Fruit fly (Drosophila melanogaster): Measurements from ENCODE around the gene Dbx.

Gene Dbx

dm6 chr3L:1885436-1885835 is 35.7 kb upstream of the Dbx start, which contains the start of gene Tmhs:
TSS of gene Tmhs (plus strand) at chr3L:1885657.
- TF ChIP-seq toe (GFP tag; optimal IDR thresholded peaks at IDR 0.05) (no peak), CG14711 (tag; optimal IDR thresholded peaks at IDR 0.05) (no peak), CG7045 (GFP tag; optimal IDR thresholded peaks at IDR 0.05) (no peak), CG11617 (GFP tag; optimal IDR thresholded peaks at IDR 0.05) (no peak), Mnt (GFP tag; optimal IDR thresholded peaks at IDR 0.05) (no peak), tj (GFP tag; optimal IDR thresholded peaks at IDR 0.05) (peak; percentile 57)

- no peak for TF ChIP-seq CG5204 (GFP tag; optimal IDR thresholded peaks at IDR 0.05)
- no peak for TF ChIP-seq CG33017 (tag; optimal IDR thresholded peaks at IDR 0.05)
- TF ChIP-seq pad (GFP tag; optimal IDR thresholded peaks at IDR 0.05) = peak; percentile 8
- no peak for TF ChIP-seq cnc (optimal IDR thresholded peaks at IDR 0.05)
- TF ChIP-seq CG7101 (tag; optimal IDR thresholded peaks at IDR 0.05) = peak; percentile 24
- TF ChIP-seq Crg-1 (GFP tag; optimal IDR thresholded peaks at IDR 0.05) = no peak
- no peak for TF ChIP-seq Clk (GFP tag; optimal IDR thresholded peaks at IDR 0.05)
- no peak for TF ChIP-seq CG1620 (GFP tag; optimal IDR thresholded peaks at IDR 0.05)
- TF ChIP-seq bab1 (GFP tag; optimal IDR thresholded peaks at IDR 0.05) = peak; percentile 72
- TF ChIP-seq CG14711 (tag; optimal IDR thresholded peaks at IDR 0.05) = peak; percentile 32
- TF ChIP-seq Mnt (GFP tag; optimal IDR thresholded peaks at IDR 0.05) = no peak
Measured at dm6 chr3L:1886125-1886544, 35.0 kb upstream of the Dbx start.

DNA sequence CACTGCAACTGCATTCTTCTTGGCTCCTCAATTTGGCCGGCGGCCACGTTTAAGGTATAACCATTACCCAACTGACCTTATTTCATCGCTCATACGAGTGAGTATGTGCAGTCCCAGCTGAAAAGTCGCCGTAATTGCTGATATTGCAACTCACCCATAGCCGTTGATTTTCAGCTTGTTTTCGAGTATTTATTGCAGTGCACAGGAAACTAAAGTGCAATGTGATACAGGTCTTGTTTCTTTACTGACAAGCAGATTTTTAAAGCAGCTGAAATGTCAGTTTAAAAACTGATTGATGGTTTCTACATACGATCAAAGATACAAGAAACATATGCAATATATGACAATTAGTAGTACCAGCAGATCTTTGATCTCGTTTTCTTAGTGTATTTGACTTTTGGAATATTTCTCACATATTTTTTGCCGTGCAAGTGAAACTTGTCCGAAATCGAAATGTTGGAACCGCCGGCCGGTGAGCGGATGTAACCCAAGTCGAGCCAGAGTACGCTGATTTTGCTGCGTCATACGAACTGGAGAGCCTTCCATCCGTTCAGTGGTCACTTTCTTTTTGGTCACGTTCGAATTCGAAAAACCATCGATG is 33.1 kb upstream of the Dbx start:
- TF ChIP-seq CG14711 (tag; optimal IDR thresholded peaks at IDR 0.05) (no peak), CG12768 (GFP tag; optimal IDR thresholded peaks at IDR 0.05) (no peak), Mnt (GFP tag; optimal IDR thresholded peaks at IDR 0.05) (no peak), CG7101 (tag; optimal IDR thresholded peaks at IDR 0.05) (no peak), Hr96 (GFP tag; optimal IDR thresholded peaks at IDR 0.05) (no peak), tj (GFP tag; optimal IDR thresholded peaks at IDR 0.05) (peak; percentile 99), CG1620 (GFP tag; optimal IDR thresholded peaks at IDR 0.05) (no peak), CG5204 (GFP tag; optimal IDR thresholded peaks at IDR 0.05) (no peak)

DNA sequence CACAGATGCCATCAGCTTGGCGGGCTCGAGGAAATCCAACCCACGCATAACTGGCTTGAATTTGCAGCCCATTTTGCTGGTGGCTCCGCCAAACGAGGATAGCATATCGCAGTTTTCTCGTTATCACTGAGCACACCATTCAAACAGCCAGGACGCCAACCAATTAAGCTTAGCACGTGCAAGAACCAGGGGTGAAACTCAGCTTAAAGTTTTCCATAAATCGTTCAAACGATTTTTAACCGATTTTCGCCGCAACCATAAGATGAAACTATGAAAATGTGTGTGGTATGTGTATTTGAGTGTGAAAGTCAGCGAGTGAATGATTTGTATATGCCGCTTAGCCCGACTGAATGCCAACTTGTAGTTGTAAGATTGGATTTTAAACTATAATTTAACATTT is 30.2 kb upstream of the Dbx start:
- TF ChIP-seq CG12768 (GFP tag; optimal IDR thresholded peaks at IDR 0.05) = no peak
- TF ChIP-seq cic (GFP tag; optimal IDR thresholded peaks at IDR 0.05) = no peak
- TF ChIP-seq CG5204 (GFP tag; optimal IDR thresholded peaks at IDR 0.05) = no peak
- no peak for TF ChIP-seq Hr96 (GFP tag; optimal IDR thresholded peaks at IDR 0.05)
- TF ChIP-seq Clk (GFP tag; optimal IDR thresholded peaks at IDR 0.05) = no peak
- no peak for TF ChIP-seq CG14711 (tag; optimal IDR thresholded peaks at IDR 0.05)
- TF ChIP-seq Mnt (GFP tag; optimal IDR thresholded peaks at IDR 0.05) = no peak
- no peak for TF ChIP-seq CG11617 (GFP tag; optimal IDR thresholded peaks at IDR 0.05)
- TF ChIP-seq CG33017 (tag; optimal IDR thresholded peaks at IDR 0.05) = no peak
- no peak for TF ChIP-seq ovo (GFP tag; optimal IDR thresholded peaks at IDR 0.05)
- no peak for TF ChIP-seq bab1 (GFP tag; optimal IDR thresholded peaks at IDR 0.05)
- TF ChIP-seq toe (GFP tag; optimal IDR thresholded peaks at IDR 0.05) = no peak
- no peak for TF ChIP-seq CG7045 (GFP tag; optimal IDR thresholded peaks at IDR 0.05)

- no peak for TF ChIP-seq CG7101 (tag; optimal IDR thresholded peaks at IDR 0.05)
Measured at dm6 chr3L:1891914-1892313, 29.2 kb upstream of the Dbx start.

dm6 chr3L:1897709-1898108 is 23.4 kb upstream of the Dbx start:
- TF ChIP-seq tj (GFP tag; optimal IDR thresholded peaks at IDR 0.05) (peak; percentile 86), Clk (GFP tag; optimal IDR thresholded peaks at IDR 0.05) (no peak), Crg-1 (GFP tag; optimal IDR thresholded peaks at IDR 0.05) (no peak)

- no peak for TF ChIP-seq tj (GFP tag; optimal IDR thresholded peaks at IDR 0.05)
Measured at dm6 chr3L:1899616-1900015, 21.5 kb upstream of the Dbx start.

- no peak for TF ChIP-seq Hr96 (GFP tag; optimal IDR thresholded peaks at IDR 0.05)
- no peak for TF ChIP-seq CG11617 (GFP tag; optimal IDR thresholded peaks at IDR 0.05)
- TF ChIP-seq CG33017 (tag; optimal IDR thresholded peaks at IDR 0.05) = no peak
- no peak for TF ChIP-seq CG14711 (tag; optimal IDR thresholded peaks at IDR 0.05)
- no peak for TF ChIP-seq CG7045 (GFP tag; optimal IDR thresholded peaks at IDR 0.05)
- TF ChIP-seq Crg-1 (GFP tag; optimal IDR thresholded peaks at IDR 0.05) = no peak
- no peak for TF ChIP-seq bab1 (GFP tag; optimal IDR thresholded peaks at IDR 0.05)
- no peak for TF ChIP-seq ovo (GFP tag; optimal IDR thresholded peaks at IDR 0.05)
- TF ChIP-seq pad (GFP tag; optimal IDR thresholded peaks at IDR 0.05) = no peak
- TF ChIP-seq tj (GFP tag; optimal IDR thresholded peaks at IDR 0.05) = no peak
- no peak for TF ChIP-seq CG5204 (GFP tag; optimal IDR thresholded peaks at IDR 0.05)
- no peak for TF ChIP-seq cnc (optimal IDR thresholded peaks at IDR 0.05)
- TF ChIP-seq kay (GFP tag; ENCODE audit: borderline replicate concordance) = no peak
- TF ChIP-seq CG1620 (GFP tag; optimal IDR thresholded peaks at IDR 0.05) = no peak
Measured at dm6 chr3L:1900633-1901032, 20.5 kb upstream of the Dbx start.
